Worm (Caenorhabditis elegans): ENCODE measurements around the gene hot-2.

The hot-2 gene

DNA sequence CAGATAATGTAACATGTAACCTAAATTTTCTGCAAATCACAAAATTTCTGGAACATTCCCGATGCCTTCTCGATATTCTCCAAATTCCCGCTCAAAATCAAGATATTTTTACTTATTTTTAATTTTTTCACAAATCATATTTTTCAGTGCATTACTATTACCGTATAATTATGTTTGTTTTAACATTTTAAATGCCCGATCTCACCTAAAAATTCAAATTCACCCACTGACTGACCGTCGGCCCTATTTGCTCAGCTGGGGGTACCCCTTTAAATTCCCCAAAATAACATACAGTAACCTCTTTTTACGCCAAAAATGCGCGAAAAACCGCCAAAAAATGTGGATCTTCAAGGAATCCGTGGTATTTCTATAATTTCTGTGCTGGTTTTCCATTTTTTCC, 43.1 kb downstream of the hot-2 start, which contains the start of gene oac-49:
TSS of gene oac-49 (plus strand) at position 301 of the 400 bp plus-strand sequence.
- TF ChIP-seq fkh-10 (GFP tag; optimal IDR thresholded peaks at IDR 0.05) = no peak
- no peak for TF ChIP-seq pax-1 (tag; optimal IDR thresholded peaks at IDR 0.05)
- no peak for TF ChIP-seq elt-4 (tag; optimal IDR thresholded peaks at IDR 0.05)
- TF ChIP-seq nfya-1 (tag; optimal IDR thresholded peaks at IDR 0.05) = no peak
- TF ChIP-seq mec-3 (tag; optimal IDR thresholded peaks at IDR 0.05; ENCODE audit: borderline replicate concordance) = no peak
- TF ChIP-seq K02D7.2 (tag; optimal IDR thresholded peaks at IDR 0.05) = no peak
- no peak for TF ChIP-seq sox-2 (GFP tag; IDR thresholded peaks at IDR 0.05)
- no peak for TF ChIP-seq C08G9.2 (tag; optimal IDR thresholded peaks at IDR 0.05)
- no peak for TF ChIP-seq unc-42 (tag; optimal IDR thresholded peaks at IDR 0.05)
- TF ChIP-seq ceh-9 (tag; optimal IDR thresholded peaks at IDR 0.05) = no peak
- no peak for TF ChIP-seq lim-6 (tag; optimal IDR thresholded peaks at IDR 0.05)
- TF ChIP-seq ceh-6 (GFP tag; optimal IDR thresholded peaks at IDR 0.05) = no peak
- TF ChIP-seq ceh-2 (tag; optimal IDR thresholded peaks at IDR 0.05) = no peak
- TF ChIP-seq ref-2 (tag; optimal IDR thresholded peaks at IDR 0.05) = no peak
- TF ChIP-seq tbx-2 (tag; optimal IDR thresholded peaks at IDR 0.05) = no peak

DNA sequence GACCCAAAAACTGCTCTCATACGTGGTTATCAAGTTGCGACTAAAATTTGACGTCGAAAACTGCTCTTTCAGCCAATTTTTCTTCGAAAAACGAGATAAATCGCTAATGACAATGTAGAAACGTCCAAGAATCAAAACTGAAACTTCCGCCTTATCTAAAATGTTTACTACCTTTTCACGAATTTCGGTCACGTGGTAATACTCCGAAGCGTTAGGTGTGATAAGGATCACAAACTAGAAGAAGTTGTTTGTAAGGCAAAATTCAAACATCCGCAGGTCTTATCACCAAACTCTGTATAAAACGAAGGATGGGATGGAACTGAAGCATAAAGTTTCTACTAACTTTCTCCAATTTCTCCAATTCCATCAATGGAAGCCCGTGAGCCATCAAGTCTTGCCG, 55.9 kb downstream of the hot-2 start, which contains the start of gene sqst-3:
TSS of gene sqst-3 (plus strand) at position 370 of the 400 bp plus-strand sequence.
- TF ChIP-seq ahr-1 (tag; optimal IDR thresholded peaks at IDR 0.05) (no peak), madf-2 (tag; optimal IDR thresholded peaks at IDR 0.05) (no peak), ceh-22 (tag; optimal IDR thresholded peaks at IDR 0.05) (no peak), F13H6.1 (tag; optimal IDR thresholded peaks at IDR 0.05) (no peak), che-1 (tag; optimal IDR thresholded peaks at IDR 0.05) (no peak), sdc-2 (tag; optimal IDR thresholded peaks at IDR 0.05) (no peak), ceh-34 (tag; optimal IDR thresholded peaks at IDR 0.05) (no peak), ceh-45 (GFP tag; IDR thresholded peaks at IDR 0.05) (no peak), tbx-7 (tag; optimal IDR thresholded peaks at IDR 0.05) (no peak), K09A11.1 (tag; optimal IDR thresholded peaks at IDR 0.05; ENCODE audit: insufficient read depth) (no peak), dve-1 (tag; optimal IDR thresholded peaks at IDR 0.05) (no peak), ceh-9 (tag; optimal IDR thresholded peaks at IDR 0.05) (no peak), npax-4 (tag; optimal IDR thresholded peaks at IDR 0.05) (no peak), nhr-232 (tag; optimal IDR thresholded peaks at IDR 0.05) (no peak), ets-4 (tag; optimal IDR thresholded peaks at IDR 0.05) (no peak), Y22D7AL.16 (tag; optimal IDR thresholded peaks at IDR 0.05) (no peak)

DNA sequence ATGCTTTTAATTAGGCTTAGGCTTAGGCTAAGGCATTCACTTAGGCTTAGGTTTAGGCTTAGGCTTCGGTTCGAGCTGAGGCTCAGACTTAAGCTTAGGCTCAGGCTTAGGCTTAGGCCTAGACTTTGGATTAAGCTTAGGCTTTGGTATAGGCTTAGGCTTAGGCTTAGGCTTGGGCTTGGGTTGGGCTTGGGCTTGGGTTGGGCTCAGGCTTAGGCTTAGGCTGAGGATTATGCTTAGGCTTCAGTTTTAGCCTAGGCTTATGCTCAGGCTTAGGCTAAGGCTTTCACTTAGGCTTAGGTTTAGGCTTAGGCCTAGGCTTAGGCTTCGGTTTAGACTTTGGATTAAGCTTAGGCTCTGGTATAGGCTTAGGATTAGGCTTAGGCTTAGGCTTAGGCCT, 56.6 kb downstream of the hot-2 start:
- TF ChIP-seq dve-1 (tag; optimal IDR thresholded peaks at IDR 0.05) = peak; percentile 91
- TF ChIP-seq nhr-11 (tag; optimal IDR thresholded peaks at IDR 0.05) = no peak

DNA sequence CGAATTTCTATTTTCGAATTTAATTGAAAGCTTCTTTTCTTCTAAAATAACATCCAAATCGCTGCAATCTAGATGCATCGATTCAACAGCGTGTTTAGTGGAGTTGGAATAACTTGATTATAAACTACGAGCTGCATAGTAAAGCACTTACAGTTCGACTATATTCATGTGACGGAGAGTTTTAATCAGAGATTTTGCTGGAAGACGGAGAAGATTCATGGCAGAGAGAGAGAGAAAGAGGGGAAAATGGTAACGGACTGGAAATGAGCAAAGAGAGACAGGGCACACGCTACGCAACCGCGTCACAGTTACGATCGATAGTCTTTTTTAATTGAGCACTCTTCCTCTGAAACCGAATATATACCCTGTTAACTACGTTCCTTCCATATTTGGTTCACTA, 58.9 kb downstream of the hot-2 start, which contains the start of gene fbxb-116:
TSS of gene fbxb-116 (plus strand) at position 301 of the 400 bp plus-strand sequence.
- no peak for TF ChIP-seq sox-4 (tag; optimal IDR thresholded peaks at IDR 0.05)
- TF ChIP-seq ceh-48 (tag; optimal IDR thresholded peaks at IDR 0.05) = no peak
- TF ChIP-seq rnt-1 (tag; optimal IDR thresholded peaks at IDR 0.05) = no peak
- no peak for TF ChIP-seq dve-1 (tag; optimal IDR thresholded peaks at IDR 0.05)
- TF ChIP-seq tbx-7 (tag; optimal IDR thresholded peaks at IDR 0.05) = no peak
- no peak for TF ChIP-seq Y22D7AL.16 (tag; optimal IDR thresholded peaks at IDR 0.05)

- TF ChIP-seq ztf-16 (tag; optimal IDR thresholded peaks at IDR 0.05) (no peak), ceh-6 (GFP tag; optimal IDR thresholded peaks at IDR 0.05) (no peak), K09A11.1 (tag; optimal IDR thresholded peaks at IDR 0.05; ENCODE audit: insufficient read depth) (no peak), fax-1 (tag; optimal IDR thresholded peaks at IDR 0.05) (no peak), eyg-1 (tag; optimal IDR thresholded peaks at IDR 0.05) (no peak)
Measured at ce11 chrV:19237204-19237603, 62.6 kb downstream of the hot-2 start, which contains the start of gene fbxb-2. Gene fbxb-2, minus strand, starts transcription at chrV:19237304.

All from whole organism, late embryonic.